Fruit fly (Drosophila melanogaster): ENCODE results near the gene CG42264.

The CG42264 gene

dm6 chrX:5764001-5764892, 12.2 kb downstream of the CG42264 start, which contains the start of the genes MAPk-Ak2 and CG42699 (continued):
- TF ChIP-seq gcm (GFP tag; optimal IDR thresholded peaks at IDR 0.05) (peak; percentile 75), p53 (GFP tag; optimal IDR thresholded peaks at IDR 0.05) (peak; percentile 59), btn (GFP tag; optimal IDR thresholded peaks at IDR 0.05) (peak; percentile 64), Side (GFP tag; optimal IDR thresholded peaks at IDR 0.05) (peak; percentile 82), jing (GFP tag; optimal IDR thresholded peaks at IDR 0.05) (no peak), Optix (GFP tag; IDR thresholded peaks at IDR 0.05) (no peak; the same call in 2 of the 3 replicates), wdn (GFP tag; IDR thresholded peaks at IDR 0.05) (peak; percentile 24; the same call in 1 of the 2 replicates), Hr39 (optimal IDR thresholded peaks at IDR 0.05) (no peak), Vsx1 (GFP tag; optimal IDR thresholded peaks at IDR 0.05) (peak; percentile 78), ems (GFP tag; optimal IDR thresholded peaks at IDR 0.05) (peak; percentile 73), Lhr (GFP tag; optimal IDR thresholded peaks at IDR 0.05) (peak; percentile 71), her (GFP tag; optimal IDR thresholded peaks at IDR 0.05) (peak; percentile 85), CG8359 (GFP tag; optimal IDR thresholded peaks at IDR 0.05; ENCODE audit: borderline replicate concordance) (peak; percentile 13), CG6654 (GFP tag; optimal IDR thresholded peaks at IDR 0.05) (no peak), CG4424 (GFP tag; optimal IDR thresholded peaks at IDR 0.05) (peak; percentile 51), Kr (GFP tag; optimal IDR thresholded peaks at IDR 0.05) (peak; percentile 70), HmgZ (tag; optimal IDR thresholded peaks at IDR 0.05) (peak; percentile 75), Deaf1 (tag; optimal IDR thresholded peaks at IDR 0.05) (peak; percentile 21), nom (GFP tag; optimal IDR thresholded peaks at IDR 0.05) (peak; percentile 80), ken (GFP tag; IDR thresholded peaks at IDR 0.05) (no peak), Ssrp (tag; optimal IDR thresholded peaks at IDR 0.05) (no peak), prd (optimal IDR thresholded peaks at IDR 0.05) (no peak), prd (GFP tag; IDR thresholded peaks at IDR 0.05) (peak; percentile 48; the same call in 2 of the 3 replicates), CG12744 (GFP tag; optimal IDR thresholded peaks at IDR 0.05) (peak; percentile 78), tna (GFP tag; IDR thresholded peaks at IDR 0.05; ENCODE audit: partially characterized antibody) (peak; percentile 68), CG16863 (GFP tag; optimal IDR thresholded peaks at IDR 0.05) (peak; percentile 78), Eip74EF (GFP tag; optimal IDR thresholded peaks at IDR 0.05) (peak in 1 of 2 experiments; percentile 55), ind (GFP tag; optimal IDR thresholded peaks at IDR 0.05) (peak; percentile 21), CG4730 (GFP tag; IDR thresholded peaks at IDR 0.05) (peak; percentile 7; the same call in 1 of the 2 replicates), Adf1 (GFP tag; IDR thresholded peaks at IDR 0.05) (peak; percentile 36), CG4328 (GFP tag; optimal IDR thresholded peaks at IDR 0.05) (peak; percentile 89), vvl (GFP tag; IDR thresholded peaks at IDR 0.05) (peak; percentile 40), CG43689 (GFP tag; IDR thresholded peaks at IDR 0.05) (peak; percentile 54), Rfx (GFP tag; IDR thresholded peaks at IDR 0.05) (peak; percentile 72; the same call in 1 of the 2 replicates), h (optimal IDR thresholded peaks at IDR 0.05) (no peak), CG2889 (GFP tag; IDR thresholded peaks at IDR 0.05) (no peak), CG9797 (GFP tag; optimal IDR thresholded peaks at IDR 0.05) (peak; percentile 77), CG1529 (GFP tag; optimal IDR thresholded peaks at IDR 0.05) (peak; percentile 82), kay (GFP tag; optimal IDR thresholded peaks at IDR 0.05) (peak; percentile 80), Usf (GFP tag; optimal IDR thresholded peaks at IDR 0.05) (no peak), Dbx (GFP tag; IDR thresholded peaks at IDR 0.05) (peak; percentile 62; the same call in 1 of the 3 replicates), fd96Cb (tag; optimal IDR thresholded peaks at IDR 0.05) (peak; percentile 39), Hr3 (GFP tag; optimal IDR thresholded peaks at IDR 0.05) (peak; percentile 28), seq (GFP tag; IDR thresholded peaks at IDR 0.05) (peak; percentile 80), Fer3 (tag; optimal IDR thresholded peaks at IDR 0.05) (peak; percentile 82), inv (GFP tag; IDR thresholded peaks at IDR 0.05; ENCODE audit: partially characterized antibody) (peak; percentile 54), ro (GFP tag; IDR thresholded peaks at IDR 0.05) (no peak), CG14050 (GFP tag; IDR thresholded peaks at IDR 0.05) (no peak), gcm2 (GFP tag; optimal IDR thresholded peaks at IDR 0.05) (peak; percentile 26), vfl (GFP tag; optimal IDR thresholded peaks at IDR 0.05) (peak; percentile 48)
